Fruit fly (Drosophila melanogaster): ENCODE measurements around the gene Spn28Dc.

Gene Spn28Dc

DNA sequence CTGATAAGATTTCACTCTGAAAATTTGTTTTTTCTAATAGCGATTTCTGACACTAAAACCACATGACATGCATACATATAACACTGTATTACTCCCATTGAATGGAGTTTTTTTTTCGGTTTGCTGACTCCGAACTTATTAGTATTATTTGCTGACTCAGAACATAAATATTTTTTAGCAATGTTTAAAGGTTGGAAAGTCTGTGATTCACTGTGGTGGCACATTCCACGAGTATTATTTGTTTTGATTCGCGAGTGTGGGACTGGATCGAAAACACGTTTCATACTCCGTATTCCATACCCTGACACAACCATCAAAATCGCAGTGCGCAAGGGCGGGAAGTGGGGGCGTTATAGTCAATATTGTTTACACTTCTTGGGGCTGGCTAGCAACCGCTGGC, 14.4 kb downstream of the Spn28Dc start:
- TF ChIP-seq Eip75B (GFP tag; optimal IDR thresholded peaks at IDR 0.05) (no peak), svp (GFP tag) (peak; percentile 27), Sox14 (GFP tag; optimal IDR thresholded peaks at IDR 0.05) (no peak), fkh (GFP tag; optimal IDR thresholded peaks at IDR 0.05) (peak; percentile 35), CG8632 (GFP tag; optimal IDR thresholded peaks at IDR 0.05) (no peak), CG6854 (GFP tag; optimal IDR thresholded peaks at IDR 0.05) (no peak), CG11762 (GFP tag; optimal IDR thresholded peaks at IDR 0.05; ENCODE audit: insufficient read depth) (no peak)

DNA sequence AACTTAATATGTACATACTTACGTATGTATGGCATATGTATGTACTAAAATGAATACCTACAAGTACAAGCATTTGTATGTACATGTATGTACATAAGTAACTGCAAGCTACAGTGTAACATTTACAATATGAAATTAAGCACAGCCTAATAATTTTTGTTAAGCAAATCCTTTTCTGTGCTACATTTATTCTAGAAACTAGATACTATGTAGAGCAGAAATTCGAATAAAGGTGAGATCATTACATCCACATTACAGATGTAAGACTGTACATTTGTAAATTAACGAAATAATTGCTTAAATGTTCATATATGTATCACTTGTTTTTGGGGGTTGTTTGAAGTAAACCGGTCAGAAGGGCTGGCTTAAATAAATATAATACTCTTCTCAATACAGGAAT, 15.1 kb downstream of the Spn28Dc start:
- peak; percentile 60 for TF ChIP-seq pdm3 (GFP tag; optimal IDR thresholded peaks at IDR 0.05)
- TF ChIP-seq CG3032 (tag; optimal IDR thresholded peaks at IDR 0.05) = no peak
- TF ChIP-seq CG11762 (GFP tag; optimal IDR thresholded peaks at IDR 0.05; ENCODE audit: insufficient read depth) = no peak
- TF ChIP-seq Sox14 (GFP tag; optimal IDR thresholded peaks at IDR 0.05) = peak; percentile 16
- TF ChIP-seq CG9139 (GFP tag; optimal IDR thresholded peaks at IDR 0.05) = no peak
- TF ChIP-seq Ets21C (GFP tag; optimal IDR thresholded peaks at IDR 0.05) = peak; percentile 62
- TF ChIP-seq cyc (GFP tag; optimal IDR thresholded peaks at IDR 0.05) = peak; percentile 62
- TF ChIP-seq salr (GFP tag; optimal IDR thresholded peaks at IDR 0.05) = no peak
- no peak for TF ChIP-seq CG6808 (GFP tag; optimal IDR thresholded peaks at IDR 0.05)
- no peak for TF ChIP-seq Hr38 (GFP tag; optimal IDR thresholded peaks at IDR 0.05)
- TF ChIP-seq net (GFP tag; optimal IDR thresholded peaks at IDR 0.05) = no peak
- no peak for TF ChIP-seq fkh (GFP tag; optimal IDR thresholded peaks at IDR 0.05)
- no peak for TF ChIP-seq CG8119 (GFP tag; IDR thresholded peaks at IDR 0.05)
- no peak for TF ChIP-seq Eip75B (GFP tag; optimal IDR thresholded peaks at IDR 0.05)
- TF ChIP-seq CG15336 (GFP tag; IDR thresholded peaks at IDR 0.05) = 0 out of 2 replicates have a peak, but pooled peaks have one; percentile 15
- peak; percentile 86 for TF ChIP-seq Hr39 (GFP tag; optimal IDR thresholded peaks at IDR 0.05)
- TF ChIP-seq CG8632 (GFP tag; optimal IDR thresholded peaks at IDR 0.05) = peak; percentile 29
- TF ChIP-seq Sox102F (GFP tag; optimal IDR thresholded peaks at IDR 0.05) = peak; percentile 47
- TF ChIP-seq Hr4 (GFP tag; optimal IDR thresholded peaks at IDR 0.05) = peak; percentile 38
- TF ChIP-seq lz (GFP tag; optimal IDR thresholded peaks at IDR 0.05) = peak; percentile 78
- TF ChIP-seq topi (GFP tag; optimal IDR thresholded peaks at IDR 0.05) = peak; percentile 68
- peak; percentile 86 for TF ChIP-seq Eip78C (GFP tag)
- TF ChIP-seq achi (GFP tag; optimal IDR thresholded peaks at IDR 0.05) = peak; percentile 45
- peak; percentile 86 for TF ChIP-seq CG31627 (GFP tag; optimal IDR thresholded peaks at IDR 0.05)
- TF ChIP-seq dac (GFP tag; optimal IDR thresholded peaks at IDR 0.05) = no peak
- TF ChIP-seq CG4318 (GFP tag; optimal IDR thresholded peaks at IDR 0.05) = no peak
- TF ChIP-seq vri (GFP tag; optimal IDR thresholded peaks at IDR 0.05) = peak; percentile 25
- TF ChIP-seq Met (GFP tag; optimal IDR thresholded peaks at IDR 0.05) = peak; percentile 40
- TF ChIP-seq Blimp-1 (GFP tag; optimal IDR thresholded peaks at IDR 0.05) = no peak
- TF ChIP-seq CG6854 (GFP tag; optimal IDR thresholded peaks at IDR 0.05) = no peak
- TF ChIP-seq Ets96B (tag; optimal IDR thresholded peaks at IDR 0.05) = peak; percentile 8
- TF ChIP-seq Gug (GFP tag; IDR thresholded peaks at IDR 0.05) = no peak
- TF ChIP-seq Smox (GFP tag; optimal IDR thresholded peaks at IDR 0.05) = peak; percentile 69
- TF ChIP-seq Sox15 (GFP tag; optimal IDR thresholded peaks at IDR 0.05) = peak; percentile 5
- TF ChIP-seq esn (GFP tag; optimal IDR thresholded peaks at IDR 0.05) = peak; percentile 79
- no peak for TF ChIP-seq spab (GFP tag; optimal IDR thresholded peaks at IDR 0.05)
- no peak for TF ChIP-seq CG1621 (tag; optimal IDR thresholded peaks at IDR 0.05)
- TF ChIP-seq svp (GFP tag) = peak; percentile 81
- TF ChIP-seq OdsH (GFP tag; optimal IDR thresholded peaks at IDR 0.05) = peak; percentile 46
- TF ChIP-seq fd59A (GFP tag; optimal IDR thresholded peaks at IDR 0.05) = no peak
- TF ChIP-seq dsx (GFP tag; optimal IDR thresholded peaks at IDR 0.05; ENCODE audit: poor library complexity, severe bottlenecking) = peak; percentile 19
- TF ChIP-seq CG6276 (GFP tag; optimal IDR thresholded peaks at IDR 0.05) = no peak
- no peak for TF ChIP-seq CG10669 (GFP tag; optimal IDR thresholded peaks at IDR 0.05)
- TF ChIP-seq CG6163 (GFP tag; IDR thresholded peaks at IDR 0.05) = 0 out of 3 replicates have a peak, but pooled peaks have one; percentile 39
- no peak for TF ChIP-seq CG10631 (GFP tag; optimal IDR thresholded peaks at IDR 0.05)
- TF ChIP-seq CG6792 (GFP tag; optimal IDR thresholded peaks at IDR 0.05) = peak; percentile 36
- TF ChIP-seq Lpt (GFP tag; optimal IDR thresholded peaks at IDR 0.05) = no peak
- TF ChIP-seq CG32006 (GFP tag; optimal IDR thresholded peaks at IDR 0.05) = peak; percentile 24
- peak; percentile 20 for TF ChIP-seq CG7368 (GFP tag; optimal IDR thresholded peaks at IDR 0.05)
